Worm (Caenorhabditis elegans) whole organism, late embryonic: ENCODE data around the gene srh-199.
"Not testable (repeated sequence)": the region's sequence is repeated elsewhere in the genome, so short reads cannot be mapped to it uniquely, and the experiment has no call there.

Experiments
- C38D4.7 ChIP-seq: fragments of 200-800 bp; sonication (Bioruptor generic); optimal IDR thresholded peaks from 2 replicates; lab custom pipeline; 2018; ENCODE audit warnings: mild to moderate bottlenecking, missing genetic modification characterization, moderate library complexity, missing compliant biosample characterization
- ceh-22 ChIP-seq: sonication (generic microtip); optimal IDR thresholded peaks from 2 replicates; lab custom pipeline; 2017; ENCODE audit warnings: missing biosample characterization, missing genetic modification characterization
- elt-2 ChIP-seq: sonication (generic microtip); optimal IDR thresholded peaks from 2 replicates; lab custom pipeline; 2016; ENCODE audit warnings: missing genetic modification reagents, missing genetic modification characterization, missing compliant biosample characterization
- madf-2 ChIP-seq: sonication (generic microtip); optimal IDR thresholded peaks from 2 replicates; lab custom pipeline; 2017; ENCODE audit warnings: missing genetic modification characterization, missing compliant biosample characterization
- pax-1 ChIP-seq: fragments of 150-350 bp; optimal IDR thresholded peaks from 2 replicates; lab custom pipeline; 2014; ENCODE audit warnings: missing biosample characterization, missing genetic modification characterization
- pha-2 ChIP-seq: sonication (generic microtip); optimal IDR thresholded peaks from 2 replicates; lab custom pipeline; 2017; ENCODE audit warnings: mild to moderate bottlenecking, missing genetic modification characterization, missing compliant biosample characterization
- pha-4 ChIP-seq: fragments of 150-350 bp; optimal IDR thresholded peaks from 2 replicates; lab custom pipeline; 2018; ENCODE audit warnings: missing biosample characterization, missing genetic modification reagents, missing genetic modification characterization

- TF ChIP-seq madf-2 (tag; lab: Kevin White, UChicago); C38D4.7; pha-4 (tag; lab: Kevin White, UChicago); elt-2 (tag; lab: Kevin White, UChicago); pha-2 (tag; lab: Kevin White, UChicago); pax-1; ceh-22: not testable (repeated sequence)
Observed at ce11 chrV:1713761-1714160, 37.6 kb downstream of the srh-199 start.
